Fruit fly (Drosophila melanogaster): ENCODE measurements around the gene RpS3.

RpS3 gene

dm6 chr3R:23332535-23333333 is 25.9 kb upstream of the RpS3 start:
- TF ChIP-seq CG8478 (optimal IDR thresholded peaks at IDR 0.05) = no peak
- TF ChIP-seq CTCF (optimal IDR thresholded peaks at IDR 0.05) = no peak

dm6 chr3R:23333334-23334035 is 25.1 kb upstream of the RpS3 start:
- TF ChIP-seq CTCF (optimal IDR thresholded peaks at IDR 0.05) (no peak), CG8478 (optimal IDR thresholded peaks at IDR 0.05) (no peak)

- TF ChIP-seq CTCF (optimal IDR thresholded peaks at IDR 0.05) (no peak), CG8478 (optimal IDR thresholded peaks at IDR 0.05) (no peak)
These were observed 24.4 kb upstream of the RpS3 start for dm6 chr3R:23334036-23334744.

dm6 chr3R:23334866-23335265 is 23.7 kb upstream of the RpS3 start:
- TF ChIP-seq CTCF (optimal IDR thresholded peaks at IDR 0.05) (no peak), CG8478 (optimal IDR thresholded peaks at IDR 0.05) (no peak)

- TF ChIP-seq CG8478 (optimal IDR thresholded peaks at IDR 0.05) (no peak), CTCF (optimal IDR thresholded peaks at IDR 0.05) (no peak)
These were observed 23.0 kb upstream of the RpS3 start for dm6 chr3R:23335577-23335976.

dm6 chr3R:23336513-23336912 is 22.1 kb upstream of the RpS3 start:
- TF ChIP-seq CG8478 (optimal IDR thresholded peaks at IDR 0.05) (no peak), CTCF (optimal IDR thresholded peaks at IDR 0.05) (no peak)

dm6 chr3R:23337183-23337825 is 21.3 kb upstream of the RpS3 start:
- TF ChIP-seq CG8478 (optimal IDR thresholded peaks at IDR 0.05) (no peak), CTCF (optimal IDR thresholded peaks at IDR 0.05) (no peak)

dm6 chr3R:23338290-23338689 is 20.3 kb upstream of the RpS3 start:
- TF ChIP-seq CG8478 (optimal IDR thresholded peaks at IDR 0.05) = no peak
- TF ChIP-seq CTCF (optimal IDR thresholded peaks at IDR 0.05) = no peak

- TF ChIP-seq CTCF (optimal IDR thresholded peaks at IDR 0.05) (no peak), CG8478 (optimal IDR thresholded peaks at IDR 0.05) (no peak)
These were observed 18.0 kb upstream of the RpS3 start for dm6 chr3R:23340621-23341020.

- no peak for TF ChIP-seq CTCF (optimal IDR thresholded peaks at IDR 0.05)
- TF ChIP-seq CG8478 (optimal IDR thresholded peaks at IDR 0.05) = no peak
These were observed 16.8 kb upstream of the RpS3 start for dm6 chr3R:23341769-23342352.

- TF ChIP-seq CTCF (optimal IDR thresholded peaks at IDR 0.05) (no peak), CG8478 (optimal IDR thresholded peaks at IDR 0.05) (no peak)
These were observed 14.8 kb upstream of the RpS3 start for dm6 chr3R:23343707-23344310.

dm6 chr3R:23345057-23345776 is 13.4 kb upstream of the RpS3 start:
- TF ChIP-seq CG8478 (optimal IDR thresholded peaks at IDR 0.05) = no peak

- no peak for TF ChIP-seq CG8478 (optimal IDR thresholded peaks at IDR 0.05)
- TF ChIP-seq CTCF (optimal IDR thresholded peaks at IDR 0.05) = no peak
These were observed 12.5 kb upstream of the RpS3 start, which contains the start of gene pnt for dm6 chr3R:23346007-23346681. pnt (minus strand) TSS chr3R:23346167.

All from S2 (cell line).